Worm (Caenorhabditis elegans) whole organism, young adult: ENCODE measurements around the gene F53H2.1.

Experiments
- F39B2.1 ChIP-seq: fragments of 200-800 bp; sonication (Bioruptor generic); IDR thresholded peaks from 2 replicates; pipeline ENCODE4 v1.3.6; 2022; ENCODE audit warnings: missing genetic modification reagents, missing genetic modification characterization, missing compliant biosample characterization
- F52B5.7 ChIP-seq: sonication (generic microtip); optimal IDR thresholded peaks from 2 replicates; lab custom pipeline; 2016; ENCODE audit warnings: mild to moderate bottlenecking, missing genetic modification characterization, missing compliant biosample characterization
- F55B11.4 ChIP-seq: sonication (generic microtip); optimal IDR thresholded peaks from 2 replicates; lab custom pipeline; 2016; ENCODE audit warnings: missing compliant biosample characterization, missing genetic modification characterization, borderline replicate concordance; ENCODE audit not compliant: insufficient read depth
- K12H6.12 ChIP-seq: fragments of 200-800 bp; sonication (Bioruptor generic); optimal IDR thresholded peaks from 2 replicates; lab custom pipeline; 2018; ENCODE audit warnings: mild to moderate bottlenecking, missing genetic modification characterization, missing compliant biosample characterization
- Y53G8AR.9 ChIP-seq: fragments of 200-800 bp; sonication (Bioruptor generic); conservative IDR thresholded peaks from 2 replicates; pipeline ENCODE4 v1.3.6; 2022; ENCODE audit warnings: missing genetic modification reagents, missing genetic modification characterization, missing compliant biosample characterization
- Y56A3A.18 ChIP-seq: fragments of 200-800 bp; sonication (Bioruptor generic); IDR thresholded peaks from 2 replicates; pipeline ENCODE4 v1.3.6; 2022; ENCODE audit warnings: missing genetic modification reagents, missing genetic modification characterization, missing compliant biosample characterization
- Y67H2A.10 ChIP-seq: fragments of 200-800 bp; sonication (Bioruptor generic); conservative IDR thresholded peaks from 2 replicates; pipeline ENCODE4 v1.3.6; 2022; ENCODE audit warnings: missing genetic modification reagents, missing genetic modification characterization, missing compliant biosample characterization
- Y79H2A.3 ChIP-seq: fragments of 200-800 bp; sonication (Bioruptor generic); conservative IDR thresholded peaks from 2 replicates; pipeline ENCODE4 v1.3.6; 2022; ENCODE audit warnings: missing genetic modification reagents, missing genetic modification characterization, missing compliant biosample characterization
- ama-1 ChIP-seq, 3 experiments: fragments of 150-350 bp in 1 of 3; sonication (generic microtip) in 2 of 3; optimal IDR thresholded peaks; 2 replicates each; lab custom pipeline; 2014 to 2018; ENCODE audit warnings: missing biosample characterization in 2 of 3, missing genetic modification characterization in 2 of 3, missing genetic modification reagents in 2 of 3
- aptf-3 ChIP-seq: fragments of 200-800 bp; sonication (Bioruptor generic); IDR thresholded peaks from 2 replicates; pipeline ENCODE4 v1.3.6; 2022; ENCODE audit warnings: missing genetic modification characterization, missing compliant biosample characterization
- athp-1 ChIP-seq: sonication (generic microtip); optimal IDR thresholded peaks from 2 replicates; lab custom pipeline; 2017; ENCODE audit warnings: mild to moderate bottlenecking, missing genetic modification characterization, missing compliant biosample characterization
- attf-3 ChIP-seq: fragments of 200-800 bp; sonication (Bioruptor generic); conservative IDR thresholded peaks from 2 replicates; pipeline ENCODE4 v1.3.6; 2022; ENCODE audit warnings: missing genetic modification reagents, missing genetic modification characterization, missing compliant biosample characterization
- attf-6 ChIP-seq: fragments of 200-800 bp; sonication (Bioruptor generic); IDR thresholded peaks from 2 replicates; pipeline ENCODE4 v1.3.6; 2022; ENCODE audit warnings: missing genetic modification reagents, missing genetic modification characterization, missing compliant biosample characterization
- bed-1 ChIP-seq: fragments of 200-800 bp; sonication (Bioruptor generic); IDR thresholded peaks from 2 replicates; pipeline ENCODE4 v1.3.6; 2022; ENCODE audit warnings: missing genetic modification reagents, missing genetic modification characterization, missing compliant biosample characterization
- ceh-27 ChIP-seq: fragments of 200-800 bp; sonication (Bioruptor generic); optimal IDR thresholded peaks from 2 replicates; lab custom pipeline; 2018; ENCODE audit warnings: mild to moderate bottlenecking, missing genetic modification characterization, moderate library complexity, missing compliant biosample characterization
- die-1 ChIP-seq: sonication (generic microtip); optimal IDR thresholded peaks from 2 replicates; lab custom pipeline; 2016; ENCODE audit warnings: missing genotype, mild to moderate bottlenecking, missing genetic modification characterization, missing compliant biosample characterization
- dox-1 ChIP-seq: fragments of 200-800 bp; sonication (Bioruptor generic); IDR thresholded peaks from 2 replicates; pipeline ENCODE4 v1.3.6; 2022; ENCODE audit warnings: missing genetic modification reagents, missing genetic modification characterization, missing compliant biosample characterization
- dpff-1 ChIP-seq: sonication (generic microtip); optimal IDR thresholded peaks from 2 replicates; lab custom pipeline; 2017; ENCODE audit warnings: mild to moderate bottlenecking, missing genetic modification characterization, missing compliant biosample characterization
- dpl-1 ChIP-seq: fragments of 150-350 bp; optimal IDR thresholded peaks from 2 replicates; lab custom pipeline; 2014; ENCODE audit warnings: missing biosample characterization, missing genetic modification reagents, missing genetic modification characterization
- efl-1 ChIP-seq: fragments of 150-350 bp; optimal IDR thresholded peaks from 2 replicates; lab custom pipeline; 2014; ENCODE audit warnings: missing biosample characterization, missing genetic modification reagents, missing genetic modification characterization
- ets-4 ChIP-seq: fragments of 200-800 bp; sonication (Bioruptor generic); optimal IDR thresholded peaks from 2 replicates; lab custom pipeline; 2018; ENCODE audit warnings: mild to moderate bottlenecking, missing genetic modification characterization, missing compliant biosample characterization
- him-1 ChIP-seq: sonication (generic microtip); optimal IDR thresholded peaks from 2 replicates; lab custom pipeline; 2016; ENCODE audit warnings: missing genotype, missing genetic modification reagents, missing genetic modification characterization, missing compliant biosample characterization
- lin-35 ChIP-seq, 3 experiments: fragments of 150-350 bp in 2 of 3; sonication (generic microtip) in 1 of 3; optimal IDR thresholded peaks; 2 replicates each; lab custom pipeline; 2014 to 2018; ENCODE audit warnings: missing biosample characterization in 3 of 3, missing genetic modification characterization in 3 of 3, missing genetic modification reagents in 3 of 3
- lin-40 ChIP-seq: sonication (generic microtip); optimal IDR thresholded peaks from 2 replicates; lab custom pipeline; 2016; ENCODE audit warnings: missing genetic modification characterization, mild to moderate bottlenecking, missing compliant biosample characterization, missing genotype, missing genetic modification reagents
- lir-1 ChIP-seq: fragments of 200-800 bp; sonication (Bioruptor generic); conservative IDR thresholded peaks from 2 replicates; pipeline ENCODE4 v1.3.6; 2022; ENCODE audit warnings: missing genetic modification reagents, missing genetic modification characterization, missing compliant biosample characterization
- lsl-1 ChIP-seq: fragments of 200-800 bp; sonication (Bioruptor generic); optimal IDR thresholded peaks from 2 replicates; lab custom pipeline; 2018; ENCODE audit warnings: mild to moderate bottlenecking, missing genetic modification characterization, moderate library complexity, missing compliant biosample characterization
- madf-3 ChIP-seq: fragments of 200-800 bp; sonication (Bioruptor generic); IDR thresholded peaks from 2 replicates; pipeline ENCODE4 v1.3.6; 2022; ENCODE audit warnings: missing genetic modification reagents, missing genetic modification characterization, missing compliant biosample characterization
- madf-6 ChIP-seq: fragments of 200-800 bp; sonication (Bioruptor generic); IDR thresholded peaks from 2 replicates; pipeline ENCODE4 v1.3.6; 2022; ENCODE audit warnings: missing genetic modification reagents, missing genetic modification characterization, missing compliant biosample characterization
- madf-8 ChIP-seq: fragments of 200-800 bp; sonication (Bioruptor generic); conservative IDR thresholded peaks from 2 replicates; pipeline ENCODE4 v1.3.6; 2022; ENCODE audit warnings: missing genetic modification reagents, missing genetic modification characterization, missing compliant biosample characterization
- mel-28 ChIP-seq: sonication (generic microtip); optimal IDR thresholded peaks from 2 replicates; lab custom pipeline; 2016; ENCODE audit warnings: borderline replicate concordance, mild to moderate bottlenecking, missing genetic modification characterization, missing compliant biosample characterization
- nfya-2 ChIP-seq: fragments of 200-800 bp; sonication (Bioruptor generic); IDR thresholded peaks from 2 replicates; pipeline ENCODE4 v1.3.6; 2022; ENCODE audit warnings: missing genetic modification reagents, missing genetic modification characterization, missing compliant biosample characterization
- nhr-179 ChIP-seq: sonication (generic microtip); optimal IDR thresholded peaks from 2 replicates; lab custom pipeline; 2016; ENCODE audit warnings: mild to moderate bottlenecking, missing genetic modification characterization, missing compliant biosample characterization
- sea-2 ChIP-seq: fragments of 200-800 bp; sonication (Bioruptor generic); IDR thresholded peaks from 2 replicates; pipeline ENCODE4 v1.3.6; 2022; ENCODE audit warnings: missing genetic modification characterization, missing compliant biosample characterization
- snpc-1.1 ChIP-seq: sonication (generic microtip); optimal IDR thresholded peaks from 2 replicates; lab custom pipeline; 2017; ENCODE audit warnings: missing genetic modification characterization, mild to moderate bottlenecking, missing compliant biosample characterization, antibody characterized with exemption, moderate library complexity, missing genotype, missing genetic modification reagents; ENCODE audit not compliant: insufficient read depth
- snpc-1.3 ChIP-seq: sonication (generic microtip); optimal IDR thresholded peaks from 2 replicates; lab custom pipeline; 2017; ENCODE audit warnings: missing genetic modification characterization, mild to moderate bottlenecking, missing compliant biosample characterization, antibody characterized with exemption, moderate library complexity, missing genotype, missing genetic modification reagents; ENCODE audit not compliant: insufficient read depth
- somi-1 ChIP-seq: fragments of 200-800 bp; sonication (Bioruptor generic); optimal IDR thresholded peaks from 2 replicates; lab custom pipeline; 2018; ENCODE audit warnings: mild to moderate bottlenecking, missing genetic modification characterization, missing compliant biosample characterization
- sptf-2 ChIP-seq: fragments of 200-800 bp; sonication (Bioruptor generic); optimal IDR thresholded peaks from 2 replicates; lab custom pipeline; 2018; ENCODE audit warnings: mild to moderate bottlenecking, missing genetic modification characterization, missing compliant biosample characterization
- tlf-1 ChIP-seq: fragments of 200-800 bp; sonication (Bioruptor generic); optimal IDR thresholded peaks from 2 replicates; lab custom pipeline; 2018; ENCODE audit warnings: mild to moderate bottlenecking, missing genetic modification characterization, missing compliant biosample characterization
- xnd-1 ChIP-seq: sonication (generic microtip); optimal IDR thresholded peaks from 2 replicates; lab custom pipeline; 2016; ENCODE audit warnings: missing genotype, missing genetic modification reagents, missing genetic modification characterization, missing compliant biosample characterization
- ztf-25 ChIP-seq: fragments of 200-800 bp; sonication (Bioruptor generic); IDR thresholded peaks from 2 replicates; pipeline ENCODE4 v1.3.6; 2022; ENCODE audit warnings: missing genetic modification reagents, missing genetic modification characterization, missing compliant biosample characterization
- ztf-28 ChIP-seq: fragments of 200-800 bp; sonication (Bioruptor generic); IDR thresholded peaks from 2 replicates; pipeline ENCODE4 v1.3.6; 2022; ENCODE audit warnings: missing genetic modification reagents, missing genetic modification characterization, missing compliant biosample characterization
- ztf-6 ChIP-seq: fragments of 200-800 bp; sonication (Bioruptor generic); IDR thresholded peaks from 2 replicates; pipeline ENCODE4 v1.3.6; 2022; ENCODE audit warnings: missing genetic modification reagents, missing genetic modification characterization, missing compliant biosample characterization

The F53H2.1 gene

ce11 chrV:20387415-20387814 is at the start of gene F53H2.1:
Gene F53H2.1, plus strand, starts transcription at chrV:20387715.
- no peak for TF ChIP-seq F55B11.4 (tag; lab: Kevin White, UChicago)
- TF ChIP-seq dpff-1 (tag; lab: Kevin White, UChicago) = no peak
- no peak for TF ChIP-seq ztf-28 (GFP tag; lab: Robert Waterston, UW)
- no peak for TF ChIP-seq lsl-1 (GFP tag; lab: Kevin White, UChicago)
- TF ChIP-seq Y79H2A.3 = no peak
- TF ChIP-seq ztf-6 (GFP tag; lab: Robert Waterston, UW) = no peak
- no peak for TF ChIP-seq attf-6
- TF ChIP-seq, all 124 proteins: peak for 0

ce11 chrV:20338020-20338419 is 49.5 kb upstream of the F53H2.1 start:
- TF ChIP-seq sea-2 (no peak), F39B2.1 (GFP tag; lab: Robert Waterston, UW) (no peak), tlf-1 (GFP tag; lab: Kevin White, UChicago) (no peak), xnd-1 (tag; lab: Kevin White, UChicago) (no peak), F52B5.7 (no peak), athp-1 (tag; lab: Kevin White, UChicago) (no peak), nhr-179 (tag; lab: Kevin White, UChicago) (no peak), nfya-2 (GFP tag; lab: Robert Waterston, UW) (no peak), attf-6 (no peak), Y56A3A.18 (GFP tag; lab: Robert Waterston, UW) (no peak), die-1 (no peak), ztf-25 (no peak), Y67H2A.10 (GFP tag; lab: Robert Waterston, UW) (no peak), ets-4 (GFP tag; lab: Kevin White, UChicago) (no peak), aptf-3 (GFP tag; lab: Robert Waterston, UW) (no peak), him-1 (tag; lab: Kevin White, UChicago) (no peak), ceh-27 (GFP tag; lab: Kevin White, UChicago) (no peak), madf-3 (GFP tag; lab: Robert Waterston, UW) (no peak), ztf-28 (GFP tag; lab: Robert Waterston, UW) (no peak), dpl-1 (GFP tag; lab: Kevin White, UChicago) (no peak)
- TF ChIP-seq, all 124 proteins: peak for 0

ce11 chrV:20338870-20339269 is 48.6 kb upstream of the F53H2.1 start:
- no peak for TF ChIP-seq lir-1 (GFP tag; lab: Robert Waterston, UW)
- TF ChIP-seq madf-6 (GFP tag; lab: Robert Waterston, UW) = no peak
- no peak for TF ChIP-seq Y53G8AR.9

- TF ChIP-seq snpc-1.3 (tag; lab: Kevin White, UChicago) (no peak), athp-1 (tag; lab: Kevin White, UChicago) (no peak), nhr-179 (tag; lab: Kevin White, UChicago) (no peak), somi-1 (GFP tag; lab: Kevin White, UChicago) (no peak), attf-6 (no peak), bed-1 (GFP tag; lab: Robert Waterston, UW) (no peak), madf-8 (GFP tag; lab: Robert Waterston, UW) (no peak)
Observed at ce11 chrV:20344889-20345288, 42.6 kb upstream of the F53H2.1 start, which contains the start of gene Y38H6A.3. Gene Y38H6A.3, plus strand, starts transcription at chrV:20345189.

- TF ChIP-seq him-1 (tag; lab: Kevin White, UChicago) = peak; percentile 67
- TF ChIP-seq snpc-1.1 (tag; lab: Kevin White, UChicago) = no peak
- no peak for TF ChIP-seq lin-35 (GFP tag; optimal IDR thresholded peaks at IDR 0.05; lab: Kevin White, UChicago)
- no peak for TF ChIP-seq mel-28 (tag; lab: Kevin White, UChicago)
- no peak for TF ChIP-seq sptf-2 (GFP tag; lab: Kevin White, UChicago)
- TF ChIP-seq athp-1 (tag; lab: Kevin White, UChicago) = no peak
- TF ChIP-seq K12H6.12 (tag; lab: Kevin White, UChicago) = no peak
- TF ChIP-seq efl-1 (GFP tag; lab: Kevin White, UChicago) = no peak
- no peak for TF ChIP-seq dox-1 (GFP tag; lab: Robert Waterston, UW)
- no peak for TF ChIP-seq attf-3
- no peak for TF ChIP-seq dpl-1 (GFP tag; lab: Kevin White, UChicago)
- no peak for TF ChIP-seq ama-1 (optimal IDR thresholded peaks at IDR 0.05; lab: Kevin White, UChicago)
- no peak for TF ChIP-seq ama-1 (GFP tag; optimal IDR thresholded peaks at IDR 0.05; lab: Kevin White, UChicago)
- no peak for TF ChIP-seq bed-1 (GFP tag; lab: Robert Waterston, UW)
- no peak for TF ChIP-seq lin-40 (tag; lab: Kevin White, UChicago)
Observed at ce11 chrV:20347625-20348024, 39.9 kb upstream of the F53H2.1 start.
